Worm (Caenorhabditis elegans) whole organism, L1 larva: ENCODE data around the gene K10B4.3.
A peak's percentile ranks its signal among the peaks of the same experiment; 100 is the strongest.

Experiments
- C04F5.9 ChIP-seq: sonication (generic microtip); optimal IDR thresholded peaks from 2 replicates; lab custom pipeline; 2016; ENCODE audit warnings: missing genetic modification characterization, missing compliant biosample characterization
- C16A3.4 ChIP-seq: fragments of 150-350 bp; optimal IDR thresholded peaks from 2 replicates; lab custom pipeline; 2014; ENCODE audit warnings: missing biosample characterization, missing genetic modification characterization
- C34B4.2 ChIP-seq: sonication (generic microtip); optimal IDR thresholded peaks from 2 replicates; lab custom pipeline; 2017; ENCODE audit warnings: mild to moderate bottlenecking, missing genetic modification characterization, missing compliant biosample characterization
- F16B12.6 ChIP-seq: fragments of 150-350 bp; optimal IDR thresholded peaks from 2 replicates; lab custom pipeline; 2014; ENCODE audit warnings: missing biosample characterization, missing genetic modification characterization
- ceh-8 ChIP-seq: fragments of 200-800 bp; sonication (Bioruptor generic); optimal IDR thresholded peaks from 2 replicates; lab custom pipeline; 2018; ENCODE audit warnings: mild to moderate bottlenecking, missing genetic modification characterization, moderate library complexity, missing compliant biosample characterization
- ceh-88 ChIP-seq: fragments of 200-800 bp; sonication (Bioruptor generic); IDR thresholded peaks from 2 replicates; pipeline ENCODE4 v1.3.6; 2022; ENCODE audit warnings: missing genetic modification characterization, missing compliant biosample characterization
- ceh-90 ChIP-seq: sonication (generic microtip); optimal IDR thresholded peaks from 2 replicates; lab custom pipeline; 2016; ENCODE audit warnings: missing genetic modification characterization, missing compliant biosample characterization
- dpl-1 ChIP-seq, 3 experiments: fragments of 150-350 bp in 2 of 3; sonication (generic microtip) in 1 of 3; optimal IDR thresholded peaks; 2 replicates each; lab custom pipeline; 2014 to 2017; ENCODE audit warnings: missing biosample characterization in 3 of 3, missing genetic modification characterization in 3 of 3, missing genetic modification reagents in 3 of 3
- dsc-1 ChIP-seq: sonication (generic microtip); optimal IDR thresholded peaks from 2 replicates; lab custom pipeline; 2016; ENCODE audit warnings: mild to moderate bottlenecking, missing genetic modification characterization, missing compliant biosample characterization
- fkh-4 ChIP-seq: sonication (generic microtip); optimal IDR thresholded peaks from 2 replicates; lab custom pipeline; 2016; ENCODE audit warnings: missing compliant biosample characterization, missing genetic modification characterization, borderline replicate concordance
- fos-1 ChIP-seq: fragments of 150-350 bp; optimal IDR thresholded peaks from 2 replicates; lab custom pipeline; 2014; ENCODE audit warnings: missing biosample characterization, missing genetic modification characterization
- hlh-17 ChIP-seq: fragments of 200-800 bp; sonication (Bioruptor generic); optimal IDR thresholded peaks from 2 replicates; lab custom pipeline; 2018; ENCODE audit warnings: missing genetic modification characterization, mild to moderate bottlenecking, missing compliant biosample characterization, moderate library complexity, borderline replicate concordance
- hlh-4 ChIP-seq: sonication (generic microtip); optimal IDR thresholded peaks from 2 replicates; lab custom pipeline; 2016; ENCODE audit warnings: mild to moderate bottlenecking, missing genetic modification characterization, missing compliant biosample characterization
- irx-1 ChIP-seq: sonication (generic microtip); optimal IDR thresholded peaks from 2 replicates; lab custom pipeline; 2016; ENCODE audit warnings: missing genetic modification characterization, missing compliant biosample characterization
- lin-13 ChIP-seq: fragments of 150-350 bp; optimal IDR thresholded peaks from 2 replicates; lab custom pipeline; 2014; ENCODE audit warnings: missing biosample characterization, missing genetic modification reagents, missing genetic modification characterization
- lin-14 ChIP-seq: fragments of 200-800 bp; sonication (Bioruptor generic); optimal IDR thresholded peaks from 2 replicates; lab custom pipeline; 2018; ENCODE audit warnings: mild to moderate bottlenecking, missing genetic modification characterization, moderate library complexity, missing compliant biosample characterization
- lin-15B ChIP-seq: fragments of 150-350 bp; sonication (generic microtip); optimal IDR thresholded peaks from 3 replicates; lab custom pipeline; 2014; ENCODE audit warnings: missing biosample characterization, missing genetic modification characterization
- lin-35 ChIP-seq, 2 experiments: fragments of 150-350 bp; optimal IDR thresholded peaks; 2 replicates each; lab custom pipeline; 2014; ENCODE audit warnings: missing biosample characterization in 2 of 2, missing genetic modification characterization in 2 of 2, missing genetic modification reagents in 2 of 2
- lin-39 ChIP-seq: fragments of 150-350 bp; optimal IDR thresholded peaks from 2 replicates; lab custom pipeline; 2014; ENCODE audit warnings: missing biosample characterization, missing genetic modification reagents, missing genetic modification characterization
- lsy-2 ChIP-seq, 2 experiments: fragments of 150-350 bp; optimal IDR thresholded peaks; 2 replicates each; lab custom pipeline; 2014; ENCODE audit warnings: missing biosample characterization in 2 of 2, missing genetic modification characterization in 2 of 2
- nhr-12 ChIP-seq: sonication (generic microtip); optimal IDR thresholded peaks from 2 replicates; lab custom pipeline; 2017; ENCODE audit warnings: missing biosample characterization, missing genetic modification characterization
- nhr-28 ChIP-seq: fragments of 150-350 bp; optimal IDR thresholded peaks from 2 replicates; lab custom pipeline; 2014; ENCODE audit warnings: missing biosample characterization, missing genetic modification characterization
- nhr-71 ChIP-seq: sonication (generic microtip); optimal IDR thresholded peaks from 2 replicates; lab custom pipeline; 2016; ENCODE audit warnings: mild to moderate bottlenecking, missing genetic modification characterization, moderate library complexity, missing compliant biosample characterization
- nhr-84 ChIP-seq: sonication (generic microtip); optimal IDR thresholded peaks from 2 replicates; lab custom pipeline; 2017; ENCODE audit warnings: missing biosample characterization, missing genetic modification characterization
- nhr-85 ChIP-seq: sonication (generic microtip); peaks from one replicate; lab custom pipeline; 2016; ENCODE audit warnings: missing genetic modification characterization, inconsistent platforms, missing compliant biosample characterization
- nhr-90 ChIP-seq: sonication (generic microtip); optimal IDR thresholded peaks from 2 replicates; lab custom pipeline; 2016; ENCODE audit warnings: mild to moderate bottlenecking, missing genetic modification characterization, missing compliant biosample characterization; ENCODE audit not compliant: poor library complexity
- pax-3 ChIP-seq: fragments of 200-800 bp; sonication (Bioruptor generic); optimal IDR thresholded peaks from 2 replicates; lab custom pipeline; 2018; ENCODE audit warnings: mild to moderate bottlenecking, missing genetic modification characterization, moderate library complexity, missing compliant biosample characterization
- rnt-1 ChIP-seq: sonication (generic microtip); optimal IDR thresholded peaks from 2 replicates; lab custom pipeline; 2016; ENCODE audit warnings: mild to moderate bottlenecking, missing genetic modification characterization, moderate library complexity, missing compliant biosample characterization
- snpc-4 ChIP-seq: fragments of 150-350 bp; optimal IDR thresholded peaks from 2 replicates; lab custom pipeline; 2014; ENCODE audit warnings: missing biosample characterization, missing genetic modification characterization
- snu-23 ChIP-seq: sonication (generic microtip); optimal IDR thresholded peaks from 2 replicates; lab custom pipeline; 2016; ENCODE audit warnings: missing genetic modification characterization, missing compliant biosample characterization
- tlp-1 ChIP-seq: fragments of 150-350 bp; optimal IDR thresholded peaks from 2 replicates; lab custom pipeline; 2014; ENCODE audit warnings: missing biosample characterization, missing genetic modification characterization
- unc-130 ChIP-seq: fragments of 150-350 bp; optimal IDR thresholded peaks from 2 replicates; lab custom pipeline; 2017; ENCODE audit warnings: missing biosample characterization, missing genetic modification characterization, inconsistent platforms
- unc-98 ChIP-seq: fragments of 200-800 bp; sonication (Bioruptor generic); IDR thresholded peaks from 2 replicates; pipeline ENCODE4 v1.3.6; 2022; ENCODE audit warnings: missing genetic modification characterization, missing compliant biosample characterization
- zag-1 ChIP-seq: fragments of 150-350 bp; optimal IDR thresholded peaks from 2 replicates; lab custom pipeline; 2014; ENCODE audit warnings: missing biosample characterization, missing genetic modification characterization
- zip-4 ChIP-seq: fragments of 200-800 bp; sonication (Bioruptor generic); optimal IDR thresholded peaks from 2 replicates; lab custom pipeline; 2018; ENCODE audit warnings: mild to moderate bottlenecking, missing genetic modification characterization, moderate library complexity, missing compliant biosample characterization

The K10B4.3 gene

ce11 chrII:146933-147332, 25.9 kb upstream of the K10B4.3 start, which contains the start of gene T25D3.4:
Gene T25D3.4 (plus strand): TSS chrII:147233.
- no peak for TF ChIP-seq ceh-8
- TF ChIP-seq lin-35 (GFP tag; optimal IDR thresholded peaks at IDR 0.05; lab: Kevin White, UChicago), result peak in 1 of 2 experiments; percentile 23
- peak in 1 of 2 experiments; percentile 49 for TF ChIP-seq lsy-2 (tag; optimal IDR thresholded peaks at IDR 0.05; lab: Kevin White, UChicago)
- TF ChIP-seq pax-3 (tag; lab: Kevin White, UChicago), result peak; percentile 48
- TF ChIP-seq lin-15B (tag; lab: Kevin White, UChicago), result no peak
- TF ChIP-seq nhr-28 (tag; lab: Kevin White, UChicago), result no peak
- TF ChIP-seq tlp-1 (tag; lab: Kevin White, UChicago), result no peak
- TF ChIP-seq nhr-12 (tag; lab: Kevin White, UChicago), result no peak
- peak; percentile 4 for TF ChIP-seq nhr-90 (tag; lab: Kevin White, UChicago)
- TF ChIP-seq F16B12.6, result no peak
- TF ChIP-seq nhr-85, result no peak
- TF ChIP-seq irx-1 (tag; lab: Kevin White, UChicago), result no peak

DNA sequence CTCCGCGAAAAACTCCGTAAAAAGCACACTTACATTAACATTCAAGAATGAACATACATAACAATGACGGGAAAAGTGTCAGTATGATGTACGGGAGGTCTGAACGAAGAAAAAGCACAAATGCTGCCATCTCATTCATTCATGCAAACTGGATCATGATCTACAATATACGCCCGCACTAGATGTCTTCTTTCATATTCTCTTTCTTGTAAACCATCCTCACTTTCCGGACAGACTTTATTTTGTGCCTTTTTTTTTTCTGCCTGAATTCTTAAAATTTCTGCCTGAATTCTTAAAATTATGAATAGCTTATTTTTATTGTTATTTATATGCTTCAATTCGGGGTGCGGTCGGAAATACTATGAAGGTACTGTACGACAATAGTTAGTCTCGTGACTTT, 14.1 kb upstream of the K10B4.3 start, which contains the start of gene K10B4.1:
TSS of gene K10B4.1 (plus strand) at position 301 of the 400 bp plus-strand sequence.
- TF ChIP-seq lin-39 (tag; lab: Kevin White, UChicago) (no peak), zag-1 (no peak), nhr-85 (peak; percentile 0)

- peak; percentile 42 for TF ChIP-seq fkh-4 (tag; lab: Kevin White, UChicago)
- TF ChIP-seq lin-14 (GFP tag; lab: Kevin White, UChicago), result no peak
- peak; percentile 78 for TF ChIP-seq dsc-1 (tag; lab: Kevin White, UChicago)
- no peak for TF ChIP-seq lin-13
These were observed 12.7 kb upstream of the K10B4.3 start, which contains the start of gene cwn-1 for ce11 chrII:133548-134275. Gene cwn-1 (minus strand): TSS chrII:133598.

ce11 chrII:129770-130169, 8.7 kb upstream of the K10B4.3 start:
- no peak for TF ChIP-seq dpl-1 (GFP tag; optimal IDR thresholded peaks at IDR 0.05; lab: Kevin White, UChicago)
- no peak for TF ChIP-seq F16B12.6
- TF ChIP-seq fkh-4 (tag; lab: Kevin White, UChicago), result peak; percentile 63
- TF ChIP-seq hlh-17 (GFP tag; lab: Kevin White, UChicago), result no peak
- peak; percentile 89 for TF ChIP-seq dsc-1 (tag; lab: Kevin White, UChicago)
- no peak for TF ChIP-seq fos-1 (tag; lab: Kevin White, UChicago)
- no peak for TF ChIP-seq ceh-88

DNA sequence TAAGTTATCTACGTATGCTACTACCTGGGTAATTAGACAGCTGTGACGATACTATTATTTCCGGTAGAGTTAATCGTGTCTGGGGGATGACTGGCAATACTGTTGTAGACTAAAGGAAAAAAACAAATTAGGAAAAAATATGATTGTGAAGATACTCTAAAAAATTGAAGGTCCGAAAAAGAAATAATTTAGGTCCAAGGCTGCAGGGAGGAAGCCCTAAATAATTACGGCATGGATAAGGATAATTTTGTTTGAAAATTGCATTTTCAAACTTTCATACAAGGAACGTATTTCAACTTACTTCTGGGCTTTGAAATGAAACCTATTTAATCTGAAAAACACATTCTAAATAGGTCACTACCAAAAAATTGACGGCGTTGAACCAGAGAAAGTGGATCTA, 7.9 kb upstream of the K10B4.3 start, which contains the start of gene srd-3:
TSS of gene srd-3 (minus strand) at position 101 of the 400 bp plus-strand sequence.
- TF ChIP-seq lin-13, result no peak
- no peak for TF ChIP-seq unc-130 (tag; lab: Kevin White, UChicago)
- TF ChIP-seq, all 84 proteins: peak for 0

- no peak for TF ChIP-seq C34B4.2 (tag; lab: Kevin White, UChicago)
- peak; percentile 0 for TF ChIP-seq hlh-4 (tag; lab: Kevin White, UChicago)
- TF ChIP-seq, all 84 proteins: peak for 1
These were observed 3.9 kb upstream of the K10B4.3 start, which contains the start of gene nmur-2 for ce11 chrII:124904-125303. Gene nmur-2 (minus strand): TSS chrII:125004.

- TF ChIP-seq unc-98 (GFP tag; lab: Robert Waterston, UW), result no peak
- TF ChIP-seq snpc-4 (tag; lab: Kevin White, UChicago), result no peak
- no peak for TF ChIP-seq nhr-84
- no peak for TF ChIP-seq lin-15B (tag; lab: Kevin White, UChicago)
- TF ChIP-seq C04F5.9 (tag; lab: Kevin White, UChicago), result no peak
- TF ChIP-seq rnt-1, result no peak
- TF ChIP-seq pax-3 (tag; lab: Kevin White, UChicago), result no peak
- TF ChIP-seq fos-1 (tag; lab: Kevin White, UChicago), result no peak
- TF ChIP-seq snu-23 (GFP tag; lab: Kevin White, UChicago), result no peak
- TF ChIP-seq ceh-90 (tag; lab: Kevin White, UChicago), result no peak
- no peak for TF ChIP-seq C16A3.4 (tag; lab: Kevin White, UChicago)
- TF ChIP-seq zip-4 (GFP tag; lab: Kevin White, UChicago), result no peak
- TF ChIP-seq nhr-71 (tag; lab: Kevin White, UChicago), result no peak
- no peak for TF ChIP-seq hlh-4 (tag; lab: Kevin White, UChicago)
- no peak for TF ChIP-seq lin-35 (GFP tag; optimal IDR thresholded peaks at IDR 0.05; lab: Kevin White, UChicago)
- TF ChIP-seq irx-1 (tag; lab: Kevin White, UChicago), result no peak
These were observed 1.5 kb upstream of the K10B4.3 start for ce11 chrII:122494-122893.
